Worm (Caenorhabditis elegans) whole organism, L2 larva: ENCODE measurements around the gene srw-121.

Experiments used
- F13H6.1 ChIP-seq: sonication (generic microtip); optimal IDR thresholded peaks from 2 replicates; lab custom pipeline; 2016; ENCODE audit warnings: missing genetic modification characterization, missing compliant biosample characterization
- R02D3.7 ChIP-seq: fragments of 150-350 bp; optimal IDR thresholded peaks from 2 replicates; lab custom pipeline; 2014; ENCODE audit warnings: missing biosample characterization, missing genetic modification characterization
- ama-1 ChIP-seq: fragments of 150-350 bp; optimal IDR thresholded peaks from 2 replicates; lab custom pipeline; 2018; ENCODE audit warnings: inconsistent platforms
- ceh-82 ChIP-seq: fragments of 150-350 bp; optimal IDR thresholded peaks from 2 replicates; lab custom pipeline; 2014; ENCODE audit warnings: missing biosample characterization, missing genetic modification characterization
- elt-1 ChIP-seq: fragments of 150-350 bp; optimal IDR thresholded peaks from 2 replicates; lab custom pipeline; 2014; ENCODE audit warnings: missing biosample characterization, missing genetic modification characterization
- gmeb-1 ChIP-seq: fragments of 150-350 bp; optimal IDR thresholded peaks from 2 replicates; lab custom pipeline; 2014; ENCODE audit warnings: missing biosample characterization, missing genetic modification characterization
- lin-11 ChIP-seq: fragments of 150-350 bp; sonication (generic microtip); optimal IDR thresholded peaks from 2 replicates; lab custom pipeline; 2014; ENCODE audit warnings: missing biosample characterization, missing genetic modification characterization, inconsistent platforms, mixed read lengths
- lsy-2 ChIP-seq, 2 experiments: fragments of 150-350 bp in 1 of 2; sonication (generic microtip) in 1 of 2; optimal IDR thresholded peaks; 2 replicates each; lab custom pipeline; 2014 to 2017; ENCODE audit warnings: missing biosample characterization in 2 of 2, missing genetic modification characterization in 2 of 2
- nhr-23 ChIP-seq: fragments of 150-350 bp; optimal IDR thresholded peaks from 2 replicates; lab custom pipeline; 2014; ENCODE audit warnings: missing biosample characterization, missing genetic modification reagents, missing genetic modification characterization
- nhr-237 ChIP-seq: fragments of 150-350 bp; optimal IDR thresholded peaks from 2 replicates; lab custom pipeline; 2014; ENCODE audit warnings: missing biosample characterization, missing genetic modification characterization
- nhr-25 ChIP-seq: fragments of 150-350 bp; sonication (generic microtip); optimal IDR thresholded peaks from 3 replicates; lab custom pipeline; 2014; ENCODE audit warnings: missing biosample characterization, missing genetic modification characterization
- nhr-77 ChIP-seq: fragments of 150-350 bp; optimal IDR thresholded peaks from 2 replicates; lab custom pipeline; 2014; ENCODE audit warnings: missing biosample characterization, missing genetic modification characterization
- unc-55 ChIP-seq: fragments of 150-350 bp; sonication (generic microtip); optimal IDR thresholded peaks from 3 replicates; lab custom pipeline; 2014; ENCODE audit warnings: missing biosample characterization, missing genetic modification reagents, missing genetic modification characterization
- ztf-11 ChIP-seq: sonication (generic microtip); optimal IDR thresholded peaks from 2 replicates; lab custom pipeline; 2017; ENCODE audit warnings: missing biosample characterization, missing genetic modification characterization

- TF ChIP-seq nhr-23 (no peak), ama-1 (lab: Kevin White, UChicago) (no peak), nhr-237 (no peak), R02D3.7 (no peak), ceh-82 (tag; lab: Kevin White, UChicago) (no peak), lin-11 (tag; lab: Kevin White, UChicago) (no peak), elt-1 (tag; lab: Kevin White, UChicago) (no peak), lsy-2 (tag; optimal IDR thresholded peaks at IDR 0.05; lab: Kevin White, UChicago) (no peak), unc-55 (no peak), nhr-25 (tag; lab: Kevin White, UChicago) (no peak), F13H6.1 (tag; lab: Kevin White, UChicago) (no peak), gmeb-1 (tag; lab: Kevin White, UChicago) (no peak), ztf-11 (tag; lab: Kevin White, UChicago) (no peak), nhr-77 (tag; lab: Kevin White, UChicago) (no peak)
These were observed 29.9 kb upstream of the srw-121 start, which contains the start of gene irld-12 for ce11 chrV:3021306-3021705.
